Fruit fly (Drosophila melanogaster) whole organism, pupa: ENCODE data around the gene mRpL30.

Experiments used
- CG10348 ChIP-seq: fragments of 200-800 bp; sonication (Bioruptor generic); IDR thresholded peaks from 2 replicates; pipeline ENCODE4 v1.3.6; 2022; ENCODE audit warnings: missing biosample characterization, missing genetic modification characterization
- CG12605 ChIP-seq: fragments of 200-800 bp; sonication (Bioruptor generic); IDR thresholded peaks from 2 replicates; pipeline ENCODE4 v1.3.6; 2022; ENCODE audit warnings: missing biosample characterization, missing genetic modification characterization
- CG13204 ChIP-seq: fragments of 200-800 bp; sonication (Bioruptor generic); optimal IDR thresholded peaks from 2 replicates; lab custom pipeline; 2018; ENCODE audit warnings: missing biosample characterization, mild to moderate bottlenecking, missing genetic modification characterization, moderate library complexity
- CG14655 ChIP-seq: fragments of 200-800 bp; sonication (Bioruptor generic); optimal IDR thresholded peaks from 3 replicates; lab custom pipeline; 2017; ENCODE audit warnings: mild to moderate bottlenecking, missing biosample characterization, missing genetic modification reagents, missing genetic modification characterization
- CG8159 ChIP-seq: fragments of 200-800 bp; sonication (Bioruptor generic); optimal IDR thresholded peaks from 3 replicates; lab custom pipeline; 2018; ENCODE audit warnings: missing biosample characterization, mild to moderate bottlenecking, missing genetic modification characterization, moderate library complexity
- CG8301 ChIP-seq: fragments of 200-800 bp; sonication (Bioruptor generic); optimal IDR thresholded peaks from 2 replicates; lab custom pipeline; 2018; ENCODE audit warnings: missing biosample characterization, mild to moderate bottlenecking, missing genetic modification characterization
- CG9948 ChIP-seq: fragments of 200-800 bp; sonication (Bioruptor generic); optimal IDR thresholded peaks from 2 replicates; lab custom pipeline; 2018; ENCODE audit warnings: missing biosample characterization, mild to moderate bottlenecking, missing genetic modification characterization, moderate library complexity
- EcR ChIP-seq: fragments of 200-800 bp; sonication (Bioruptor generic); optimal IDR thresholded peaks from 3 replicates; lab custom pipeline; 2019; ENCODE audit warnings: missing biosample characterization, missing genetic modification characterization, mild to moderate bottlenecking, moderate library complexity, missing genetic modification reagents
- Pif1B ChIP-seq: fragments of 200-800 bp; sonication (Bioruptor generic); optimal IDR thresholded peaks from 3 replicates; lab custom pipeline; 2016; ENCODE audit warnings: missing biosample characterization, missing genetic modification characterization
- Snoo ChIP-seq: fragments of 200-800 bp; sonication (Bioruptor generic); optimal IDR thresholded peaks from 3 replicates; lab custom pipeline; 2017; ENCODE audit warnings: missing biosample characterization, mild to moderate bottlenecking, missing genetic modification characterization, inconsistent platforms
- fd96Ca ChIP-seq: fragments of 200-800 bp; sonication (Bioruptor generic); IDR thresholded peaks from 3 replicates; pipeline ENCODE4 v1.3.6; 2022; ENCODE audit warnings: missing biosample characterization, missing genetic modification characterization
- rn ChIP-seq: fragments of 200-800 bp; sonication (Bioruptor generic); IDR thresholded peaks from 2 replicates; pipeline ENCODE4 v1.3.6; 2022; ENCODE audit warnings: missing biosample characterization, missing genetic modification characterization

DNA sequence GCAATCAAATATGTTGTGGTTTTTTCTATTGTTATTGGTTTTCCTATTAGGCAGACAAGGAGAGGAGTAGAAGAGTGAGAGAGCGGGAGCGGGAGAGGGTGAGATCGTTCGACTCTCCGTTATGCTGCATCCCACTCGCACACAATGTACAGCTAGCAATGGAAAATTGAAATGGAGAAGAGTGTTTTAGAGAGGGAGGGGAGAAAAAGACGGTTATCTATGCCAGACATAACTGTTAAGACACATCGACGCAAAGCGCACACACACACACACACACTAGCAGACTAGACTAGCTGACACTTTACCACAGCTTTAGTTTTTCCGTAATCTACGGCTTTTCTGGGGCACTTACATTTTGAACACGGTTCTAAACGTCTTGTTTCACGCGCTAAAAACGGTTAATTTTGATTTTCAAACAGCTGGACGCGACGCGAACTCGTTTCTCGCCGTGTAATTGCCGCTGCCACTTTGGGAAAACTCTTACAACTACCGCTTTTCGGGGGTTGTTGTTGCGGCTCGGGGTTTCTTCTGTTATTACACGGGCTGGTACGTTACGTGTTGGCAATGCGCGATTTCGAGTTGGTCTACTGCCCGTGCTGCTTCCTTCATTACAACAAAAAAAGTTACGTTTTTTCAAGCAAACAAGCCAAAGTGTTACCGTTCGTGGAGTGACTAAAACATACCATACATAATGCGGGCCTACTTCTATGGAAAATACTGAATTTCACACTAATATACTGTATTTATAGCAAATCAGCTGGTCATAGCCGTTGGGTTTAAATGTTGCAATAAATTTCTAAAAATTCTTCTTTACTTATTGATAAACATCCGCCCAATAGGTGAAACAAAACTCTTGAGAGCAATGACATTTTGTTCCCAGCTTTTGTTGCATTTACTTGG lies 31.5 kb downstream of the mRpL30 start, which contains the start of gene fzr:
- TF ChIP-seq CG9948 (tag; lab: Kevin White, UChicago) (no peak), CG8159 (tag; lab: Kevin White, UChicago) (no peak), CG10348 (GFP tag; lab: Robert Waterston, UW) (no peak), EcR (GFP tag; lab: Kevin White, UChicago) (no peak), fd96Ca (no peak), CG12605 (GFP tag; lab: Robert Waterston, UW) (no peak), CG8301 (tag; lab: Kevin White, UChicago) (no peak), Snoo (tag; lab: Kevin White, UChicago) (no peak), CG13204 (GFP tag; lab: Kevin White, UChicago) (no peak), CG14655 (no peak), Pif1B (GFP tag; lab: Kevin White, UChicago) (no peak), rn (GFP tag; lab: Robert Waterston, UW) (no peak)
